Worm (Caenorhabditis elegans): ENCODE results near the gene F42A10.7.

The F42A10.7 gene

DNA sequence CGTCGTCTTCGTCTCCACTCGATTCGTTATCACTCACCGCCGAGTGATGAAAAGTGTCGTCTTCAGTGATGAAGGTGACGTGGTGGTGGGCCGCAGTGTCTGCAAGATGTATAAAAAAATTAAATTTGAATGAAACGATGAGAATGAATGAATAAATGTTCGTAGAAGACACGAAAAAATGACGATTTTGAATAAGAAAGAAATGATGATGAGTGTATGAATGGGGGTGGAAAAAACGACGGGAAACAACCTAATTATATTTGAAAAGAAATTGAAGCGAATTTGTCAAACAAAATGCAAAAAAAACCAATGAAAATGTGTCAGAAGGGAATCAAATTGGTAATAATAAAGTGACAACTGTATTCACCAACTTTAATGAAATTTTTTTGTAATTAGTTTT is 42.3 kb downstream of the F42A10.7 start, which contains the start of gene mvk-1:
TSS of gene mvk-1 (minus strand) at position 101 of the 400 bp plus-strand sequence.
- TF ChIP-seq ceh-24 (tag; optimal IDR thresholded peaks at IDR 0.05) (no peak), tbx-2 (tag; optimal IDR thresholded peaks at IDR 0.05) (no peak), C08G9.2 (tag; optimal IDR thresholded peaks at IDR 0.05) (no peak), nhr-11 (tag; optimal IDR thresholded peaks at IDR 0.05) (no peak), ceh-6 (GFP tag; optimal IDR thresholded peaks at IDR 0.05) (no peak), sdc-2 (tag; optimal IDR thresholded peaks at IDR 0.05) (no peak), T23F11.4 (GFP tag; optimal IDR thresholded peaks at IDR 0.05) (no peak), F13H6.1 (tag; optimal IDR thresholded peaks at IDR 0.05) (no peak), fkh-6 (tag; optimal IDR thresholded peaks at IDR 0.05) (no peak), pag-3 (tag; optimal IDR thresholded peaks at IDR 0.05; ENCODE audit: borderline replicate concordance) (no peak)

DNA sequence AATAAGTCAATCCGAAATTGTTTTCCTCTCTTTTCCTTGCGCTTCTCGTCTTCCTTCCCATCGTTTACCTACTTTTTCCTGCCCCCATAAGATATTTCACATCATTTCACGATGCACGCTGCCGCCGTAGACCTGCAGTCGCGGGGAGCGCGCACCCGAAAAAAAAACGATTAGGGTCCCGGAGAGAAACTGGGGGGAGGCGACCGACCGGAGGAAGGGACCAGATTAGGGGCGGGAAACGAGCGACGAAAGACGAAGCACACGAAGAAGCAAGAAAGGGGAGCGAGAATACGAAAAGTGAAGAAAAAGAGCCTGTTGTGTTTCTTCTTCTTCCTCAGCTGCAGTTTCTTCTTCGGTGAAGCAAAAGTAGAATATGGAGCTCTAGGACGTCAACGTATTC is 43.3 kb downstream of the F42A10.7 start:
- TF ChIP-seq eyg-1 (tag; optimal IDR thresholded peaks at IDR 0.05) (no peak), ref-2 (tag; optimal IDR thresholded peaks at IDR 0.05) (peak; percentile 30), hlh-6 (tag; optimal IDR thresholded peaks at IDR 0.05) (no peak), ceh-24 (tag; optimal IDR thresholded peaks at IDR 0.05) (no peak), ceh-19 (GFP tag; optimal IDR thresholded peaks at IDR 0.05) (peak; percentile 10), ceh-6 (GFP tag; optimal IDR thresholded peaks at IDR 0.05) (no peak), unc-42 (tag; optimal IDR thresholded peaks at IDR 0.05) (peak; percentile 74), nfya-1 (tag; optimal IDR thresholded peaks at IDR 0.05) (no peak), pax-1 (tag; optimal IDR thresholded peaks at IDR 0.05) (no peak), ceh-30 (tag; optimal IDR thresholded peaks at IDR 0.05) (no peak), ceh-31 (tag; optimal IDR thresholded peaks at IDR 0.05) (peak; percentile 42), ahr-1 (tag; optimal IDR thresholded peaks at IDR 0.05) (no peak), hlh-30 (tag; optimal IDR thresholded peaks at IDR 0.05; ENCODE audit: insufficient read depth) (no peak), dmd-4 (tag; optimal IDR thresholded peaks at IDR 0.05; ENCODE audit: borderline replicate concordance) (no peak), sdc-2 (tag; optimal IDR thresholded peaks at IDR 0.05) (peak; percentile 22), tbx-2 (tag; optimal IDR thresholded peaks at IDR 0.05) (peak; percentile 29), pros-1 (tag; optimal IDR thresholded peaks at IDR 0.05) (no peak)

DNA sequence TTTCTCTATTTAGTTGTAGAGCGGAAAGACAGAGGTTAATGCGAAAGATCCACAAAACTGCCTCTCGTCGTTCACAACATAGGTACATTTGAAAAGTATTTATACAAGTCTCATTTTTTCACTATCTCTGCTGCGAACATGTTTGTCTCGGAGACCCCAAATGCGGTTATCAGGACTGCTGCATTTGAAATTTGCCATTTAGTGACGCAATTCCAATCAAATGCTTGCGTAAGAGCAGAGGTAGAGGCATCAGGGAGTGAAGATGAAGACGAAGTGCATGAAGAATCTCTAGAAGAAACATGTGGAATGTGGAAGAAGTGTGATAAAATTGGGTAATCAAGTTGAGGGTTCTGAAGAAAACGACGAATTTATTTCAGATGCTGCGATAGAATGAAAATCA is 44.4 kb downstream of the F42A10.7 start:
- TF ChIP-seq pha-4 (tag; optimal IDR thresholded peaks at IDR 0.05) (no peak), ceh-18 (tag; optimal IDR thresholded peaks at IDR 0.05) (no peak), elt-2 (tag; optimal IDR thresholded peaks at IDR 0.05) (peak; percentile 47), unc-3 (GFP tag; conservative IDR thresholded peaks at IDR 0.05) (no peak), unc-3 (tag; optimal IDR thresholded peaks at IDR 0.05) (no peak)

DNA sequence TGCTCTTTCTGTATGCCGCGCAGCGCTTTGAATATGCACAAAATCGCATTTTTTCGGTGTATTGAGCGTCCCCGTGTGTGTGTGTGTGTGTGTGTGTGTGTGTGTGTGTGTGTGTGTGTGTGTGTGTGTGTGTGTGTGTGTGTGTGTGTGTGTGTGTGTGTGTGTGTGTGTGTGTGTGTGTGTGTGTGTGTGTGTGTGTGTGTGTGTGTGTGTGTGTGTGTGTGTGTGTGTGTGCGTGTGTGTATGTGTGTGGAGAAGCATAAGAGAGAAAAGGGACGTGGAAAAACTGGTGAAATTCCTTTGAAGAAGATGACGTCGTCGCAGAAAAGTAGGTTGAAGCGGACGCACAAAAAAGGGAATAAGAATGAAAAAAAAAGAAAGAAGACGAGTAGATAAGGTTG is 45.1 kb downstream of the F42A10.7 start:
- TF ChIP-seq fkh-6 (tag; optimal IDR thresholded peaks at IDR 0.05): peak; percentile 7
- peak; percentile 3 for TF ChIP-seq C08G9.2 (tag; optimal IDR thresholded peaks at IDR 0.05)
- TF ChIP-seq ceh-31 (tag; optimal IDR thresholded peaks at IDR 0.05): peak; percentile 3
- TF ChIP-seq pat-9 (tag; optimal IDR thresholded peaks at IDR 0.05): peak; percentile 65
- TF ChIP-seq hlh-13 (GFP tag; optimal IDR thresholded peaks at IDR 0.05): peak; percentile 44
- TF ChIP-seq K02D7.2 (tag; optimal IDR thresholded peaks at IDR 0.05): peak; percentile 67
- TF ChIP-seq ceh-24 (tag; optimal IDR thresholded peaks at IDR 0.05): peak; percentile 15
- TF ChIP-seq tbx-2 (tag; optimal IDR thresholded peaks at IDR 0.05): peak; percentile 49
- TF ChIP-seq ceh-19 (GFP tag; optimal IDR thresholded peaks at IDR 0.05): peak; percentile 59
- peak; percentile 65 for TF ChIP-seq T23F11.4 (GFP tag; optimal IDR thresholded peaks at IDR 0.05)
- peak; percentile 49 for TF ChIP-seq che-1 (tag; optimal IDR thresholded peaks at IDR 0.05)
- TF ChIP-seq lin-11 (tag; optimal IDR thresholded peaks at IDR 0.05): peak; percentile 12
- peak; percentile 5 for TF ChIP-seq Y22D7AL.16 (tag; optimal IDR thresholded peaks at IDR 0.05)
- TF ChIP-seq gmeb-2 (tag; optimal IDR thresholded peaks at IDR 0.05): peak; percentile 71
- peak; percentile 59 for TF ChIP-seq ceh-6 (GFP tag; optimal IDR thresholded peaks at IDR 0.05)
- peak; percentile 54 for TF ChIP-seq elt-2 (tag; optimal IDR thresholded peaks at IDR 0.05)
- peak; percentile 27 for TF ChIP-seq pha-2 (tag; optimal IDR thresholded peaks at IDR 0.05)
- TF ChIP-seq sox-4 (tag; optimal IDR thresholded peaks at IDR 0.05): peak; percentile 60
- TF ChIP-seq C38D4.7 (GFP tag; optimal IDR thresholded peaks at IDR 0.05): peak; percentile 63
- TF ChIP-seq unc-42 (tag; optimal IDR thresholded peaks at IDR 0.05): peak; percentile 34
- peak; percentile 39 for TF ChIP-seq ceh-18 (tag; optimal IDR thresholded peaks at IDR 0.05)
